Worm (Caenorhabditis elegans) whole organism, midembryonic: ENCODE data around the gene pals-28.

Experiments
- klf-2 ChIP-seq: fragments of 200-800 bp; sonication (Bioruptor generic); conservative IDR thresholded peaks from 2 replicates; pipeline ENCODE4 v1.3.6; 2022; ENCODE audit warnings: missing genetic modification reagents, missing genetic modification characterization, missing compliant biosample characterization
- tab-1 ChIP-seq: fragments of 200-800 bp; sonication (Bioruptor generic); IDR thresholded peaks from 2 replicates; pipeline ENCODE4 v1.3.6; 2022; ENCODE audit warnings: missing genetic modification characterization, missing compliant biosample characterization

ce11 chrIII:4390421-4390820, 5.8 kb downstream of the pals-28 start:
- TF ChIP-seq klf-2 (GFP tag; lab: Robert Waterston, UW) (no peak), tab-1 (GFP tag; lab: Robert Waterston, UW) (no peak)
